Worm (Caenorhabditis elegans): Measurements from ENCODE around the gene C27D8.3.

ce11 chrIV:12725925-12726324 lies 14.4 kb upstream of the C27D8.3 start:
- TF ChIP-seq unc-62 (GFP tag; optimal IDR thresholded peaks at IDR 0.05) (no peak), snpc-4 (tag; optimal IDR thresholded peaks at IDR 0.05) (no peak), lin-15B (tag; optimal IDR thresholded peaks at IDR 0.05) (no peak)
